Worm (Caenorhabditis elegans): ENCODE results near the gene K09E2.3.

Gene K09E2.3

DNA sequence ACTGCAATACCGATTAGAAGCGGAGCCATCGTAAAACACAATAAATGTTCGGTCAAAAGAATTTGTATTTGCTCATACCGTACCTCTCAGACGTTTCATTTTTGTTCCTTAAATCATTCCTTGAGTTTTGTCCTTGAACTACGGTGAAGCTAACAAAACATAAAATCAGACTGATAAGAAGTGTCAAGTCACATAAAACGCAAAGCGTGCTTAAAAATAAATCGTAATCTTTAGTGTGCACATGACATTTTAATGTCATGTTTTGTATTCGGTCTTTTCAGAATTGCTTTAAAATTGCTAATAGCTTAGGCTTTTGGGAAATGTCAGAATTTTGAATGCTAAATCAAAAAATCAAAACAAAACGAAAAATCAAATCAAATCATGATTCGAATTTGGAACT lies 39.8 kb downstream of the K09E2.3 start:
- TF ChIP-seq ham-2 (GFP tag; optimal IDR thresholded peaks at IDR 0.05) (no peak), unc-120 (tag; optimal IDR thresholded peaks at IDR 0.05; ENCODE audit: poor library complexity, severe bottlenecking) (no peak), nhr-28 (tag; optimal IDR thresholded peaks at IDR 0.05) (no peak), mab-5 (tag; optimal IDR thresholded peaks at IDR 0.05) (no peak), unc-62 (GFP tag; optimal IDR thresholded peaks at IDR 0.05) (no peak), cnd-1 (tag; optimal IDR thresholded peaks at IDR 0.05) (no peak), lin-32 (GFP tag; optimal IDR thresholded peaks at IDR 0.05) (no peak), nhr-12 (tag; optimal IDR thresholded peaks at IDR 0.05) (no peak), elt-3 (tag; optimal IDR thresholded peaks at IDR 0.05) (no peak), mls-2 (tag; optimal IDR thresholded peaks at IDR 0.05) (no peak), ces-1 (GFP tag; optimal IDR thresholded peaks at IDR 0.05) (no peak), M03D4.4 (tag; optimal IDR thresholded peaks at IDR 0.05) (no peak), blmp-1 (tag; optimal IDR thresholded peaks at IDR 0.05) (no peak), unc-39 (tag; optimal IDR thresholded peaks at IDR 0.05) (no peak), ceh-39 (tag; optimal IDR thresholded peaks at IDR 0.05) (no peak), nhr-76 (tag; optimal IDR thresholded peaks at IDR 0.05) (no peak), snpc-4 (tag; optimal IDR thresholded peaks at IDR 0.05) (no peak), flh-1 (GFP tag; optimal IDR thresholded peaks at IDR 0.05) (no peak), lin-13 (tag; optimal IDR thresholded peaks at IDR 0.05) (no peak)

DNA sequence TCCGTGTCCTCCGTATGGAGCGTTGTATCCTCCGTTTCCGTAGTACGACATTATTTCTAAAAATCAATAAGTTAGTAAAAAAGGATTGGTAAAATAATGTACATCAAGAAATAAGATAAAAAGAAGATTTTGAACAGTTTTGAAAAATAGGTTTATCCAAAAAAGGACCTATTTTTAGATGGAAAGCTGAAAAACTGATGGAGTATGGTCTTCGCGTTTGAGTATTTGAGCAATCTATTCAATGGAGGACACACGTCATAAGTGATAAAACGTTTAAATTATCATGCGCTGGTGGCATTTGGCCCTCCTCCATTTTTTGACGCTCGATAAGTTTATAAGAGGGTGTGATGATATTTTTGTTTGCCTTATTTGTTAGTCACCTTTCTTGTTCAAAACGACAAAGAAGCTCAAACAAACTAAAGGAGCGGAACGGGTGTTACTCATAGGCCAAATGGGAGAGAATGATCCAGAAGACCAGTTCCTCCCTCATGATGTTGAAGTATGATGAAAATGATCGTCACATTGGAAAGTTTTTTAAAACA lies 40.9 kb downstream of the K09E2.3 start, which contains the start of gene F53A9.6:
F53A9.6 (minus strand) TSS at position 51 of the 542 bp plus-strand sequence.
- no peak for TF ChIP-seq nhr-12 (tag; optimal IDR thresholded peaks at IDR 0.05)
- no peak for TF ChIP-seq unc-120 (tag; optimal IDR thresholded peaks at IDR 0.05; ENCODE audit: poor library complexity, severe bottlenecking)

DNA sequence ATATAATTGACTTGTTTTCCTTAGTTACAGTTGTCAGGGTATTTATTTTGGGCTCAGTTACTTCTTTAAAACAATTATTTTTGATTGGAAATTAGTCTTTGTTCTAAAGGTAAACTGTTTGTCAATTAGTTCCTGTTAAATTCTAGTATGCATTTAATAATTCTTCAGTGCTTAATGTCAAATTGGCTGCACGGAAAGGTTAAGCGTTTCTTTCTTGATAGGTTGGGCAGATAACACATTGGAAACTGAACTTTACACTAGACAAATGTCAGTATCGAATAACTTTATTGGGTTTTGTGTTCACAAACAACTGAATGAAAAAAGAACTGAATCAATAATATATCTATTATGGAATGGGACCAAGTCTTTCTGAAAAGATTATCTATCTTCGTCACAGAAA lies 42.0 kb downstream of the K09E2.3 start:
- TF ChIP-seq mep-1 (tag; optimal IDR thresholded peaks at IDR 0.05) (no peak), unc-62 (GFP tag; optimal IDR thresholded peaks at IDR 0.05) (no peak), lin-13 (tag; optimal IDR thresholded peaks at IDR 0.05) (no peak), lsy-2 (tag; optimal IDR thresholded peaks at IDR 0.05) (no peak)

DNA sequence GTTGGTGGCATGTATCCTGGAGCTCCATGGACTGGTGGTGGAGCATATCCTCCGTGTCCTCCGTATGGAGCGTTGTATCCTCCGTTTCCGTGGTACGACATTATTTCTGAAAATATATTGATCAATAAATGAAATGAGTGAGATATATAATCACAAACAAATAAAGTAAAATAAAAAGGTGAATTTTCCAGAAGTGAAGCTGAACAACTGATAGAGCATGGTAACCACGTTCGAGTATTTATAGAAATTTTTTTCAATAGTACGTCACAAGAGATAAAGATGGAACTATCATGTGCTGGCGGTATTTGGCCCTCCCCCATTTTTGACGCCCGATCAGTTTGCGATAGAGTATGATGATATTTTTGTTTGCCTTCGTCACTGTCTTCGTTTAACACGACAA lies 43.9 kb downstream of the K09E2.3 start, which contains the start of gene F53A9.7:
F53A9.7 (minus strand) TSS at position 101 of the 400 bp plus-strand sequence.
- TF ChIP-seq nhr-237 (tag; optimal IDR thresholded peaks at IDR 0.05): no peak
- no peak for TF ChIP-seq lsy-2 (tag; optimal IDR thresholded peaks at IDR 0.05)
- no peak for TF ChIP-seq flh-1 (GFP tag; optimal IDR thresholded peaks at IDR 0.05)
- no peak for TF ChIP-seq elt-1 (tag; optimal IDR thresholded peaks at IDR 0.05; ENCODE audit: borderline replicate concordance, insufficient read depth)
- no peak for TF ChIP-seq elt-3 (tag; optimal IDR thresholded peaks at IDR 0.05)
- TF ChIP-seq ham-2 (GFP tag; optimal IDR thresholded peaks at IDR 0.05): no peak
- TF ChIP-seq sptf-1 (tag; optimal IDR thresholded peaks at IDR 0.05): no peak
- no peak for TF ChIP-seq ceh-39 (tag; optimal IDR thresholded peaks at IDR 0.05)
- TF ChIP-seq unc-62 (GFP tag; optimal IDR thresholded peaks at IDR 0.05): no peak
- TF ChIP-seq sem-2 (GFP tag; optimal IDR thresholded peaks at IDR 0.05): no peak
- no peak for TF ChIP-seq ceh-43 (GFP tag; optimal IDR thresholded peaks at IDR 0.05)
- TF ChIP-seq lin-13 (tag; optimal IDR thresholded peaks at IDR 0.05): no peak

DNA sequence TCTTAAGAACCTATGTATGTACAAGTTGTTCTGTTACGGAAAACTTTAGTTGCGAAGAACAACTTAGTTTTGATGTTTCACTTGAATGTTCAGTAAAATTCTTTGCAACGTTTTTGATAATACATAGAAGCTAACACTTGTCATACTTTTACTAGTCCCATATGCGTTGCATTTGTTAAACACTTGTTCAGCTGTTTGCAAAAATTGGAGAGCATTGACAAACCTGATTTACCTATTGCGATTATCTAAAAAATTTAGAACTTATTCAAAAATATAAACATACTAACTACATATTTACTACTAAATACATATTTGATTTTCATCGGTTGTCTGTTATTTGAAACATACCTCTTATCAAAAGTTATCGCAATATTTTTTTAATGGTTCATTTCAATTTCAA lies 45.3 kb downstream of the K09E2.3 start:
- TF ChIP-seq pha-4 (tag; optimal IDR thresholded peaks at IDR 0.05) (no peak), bed-3 (GFP tag; optimal IDR thresholded peaks at IDR 0.05) (no peak), lin-13 (tag; optimal IDR thresholded peaks at IDR 0.05) (no peak), sem-2 (GFP tag; optimal IDR thresholded peaks at IDR 0.05) (no peak), zip-8 (tag; optimal IDR thresholded peaks at IDR 0.05) (no peak), cnd-1 (tag; optimal IDR thresholded peaks at IDR 0.05) (no peak), flh-1 (GFP tag; optimal IDR thresholded peaks at IDR 0.05) (no peak), ham-2 (GFP tag; optimal IDR thresholded peaks at IDR 0.05) (no peak), mls-2 (tag; optimal IDR thresholded peaks at IDR 0.05) (no peak), unc-120 (tag; optimal IDR thresholded peaks at IDR 0.05; ENCODE audit: poor library complexity, severe bottlenecking) (no peak), mab-5 (tag; optimal IDR thresholded peaks at IDR 0.05) (no peak), drap-1 (GFP tag; optimal IDR thresholded peaks at IDR 0.05) (no peak), tbx-8 (GFP tag; optimal IDR thresholded peaks at IDR 0.05) (no peak), nhr-2 (tag; optimal IDR thresholded peaks at IDR 0.05) (no peak), M03D4.4 (tag; optimal IDR thresholded peaks at IDR 0.05) (no peak), elt-1 (tag; optimal IDR thresholded peaks at IDR 0.05; ENCODE audit: borderline replicate concordance, insufficient read depth) (no peak)

All from whole organism, mixed stage, embryonic.